Fruit fly (Drosophila melanogaster) whole organism: ENCODE measurements around the gene CG13784.

Experiments used
- CG8478 ChIP-seq: fragments of >200 bp; optimal IDR thresholded peaks from 2 replicates; lab custom pipeline; 2018; ENCODE audit warnings: inconsistent platforms
- pan ChIP-seq: fragments of >200 bp; optimal IDR thresholded peaks from 2 replicates; lab custom pipeline; 2017
- psq ChIP-seq: fragments of >200 bp; optimal IDR thresholded peaks from 2 replicates; lab custom pipeline; 2017
- usp ChIP-seq: fragments of >200 bp; optimal IDR thresholded peaks from 2 replicates; lab custom pipeline; 2017; ENCODE audit warnings: missing biosample characterization, missing genetic modification characterization, mixed read lengths

DNA sequence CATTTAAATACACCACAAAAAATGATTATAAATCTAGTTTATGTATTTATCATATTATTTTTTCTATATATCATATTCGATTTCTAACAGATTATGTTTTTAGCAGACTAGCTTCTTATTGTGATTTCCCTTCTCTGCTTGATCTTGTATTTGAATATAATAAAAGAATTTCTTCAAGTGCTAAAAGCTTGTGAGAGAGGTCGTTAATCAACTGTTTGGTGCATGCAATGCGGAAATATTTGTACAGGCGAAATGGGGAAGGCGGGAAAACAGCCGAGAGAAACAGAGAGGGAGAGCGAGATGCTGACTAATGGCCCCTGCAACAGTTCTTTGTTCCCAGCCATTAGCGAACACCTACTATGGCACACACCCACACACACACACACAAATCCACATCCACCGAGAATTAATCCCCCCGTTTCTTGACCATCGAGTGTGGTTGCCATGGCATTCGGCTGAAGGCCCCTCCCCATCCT, 20.2 kb downstream of the CG13784 start:
- TF ChIP-seq CG8478 = no peak
- no peak for TF ChIP-seq usp
- no peak for TF ChIP-seq pan (lab: Kevin White, UChicago)
- TF ChIP-seq psq (lab: Kevin White, UChicago) = no peak
